Worm (Caenorhabditis elegans) whole organism, young adult: ENCODE data around the gene Y57A10C.10.

Source experiments
- B0019.2 ChIP-seq: fragments of 200-800 bp; sonication (Bioruptor generic); conservative IDR thresholded peaks from 2 replicates; pipeline ENCODE4 v1.3.6; 2022; ENCODE audit warnings: missing genetic modification reagents, missing genetic modification characterization, missing compliant biosample characterization
- B0261.1 ChIP-seq: sonication (generic microtip); optimal IDR thresholded peaks from 2 replicates; lab custom pipeline; 2016; ENCODE audit warnings: mild to moderate bottlenecking, missing genetic modification characterization, moderate library complexity, missing compliant biosample characterization
- B0336.3 ChIP-seq: fragments of 200-800 bp; sonication (Bioruptor generic); IDR thresholded peaks from 2 replicates; pipeline ENCODE4 v1.3.6; 2022; ENCODE audit warnings: missing genetic modification characterization, missing compliant biosample characterization
- F57A8.1 ChIP-seq: fragments of 200-800 bp; sonication (Bioruptor generic); optimal IDR thresholded peaks from 2 replicates; lab custom pipeline; 2018; ENCODE audit warnings: mild to moderate bottlenecking, missing genetic modification characterization, moderate library complexity, missing compliant biosample characterization
- K11D2.4 ChIP-seq: fragments of 200-800 bp; sonication (Bioruptor generic); IDR thresholded peaks from 2 replicates; pipeline ENCODE4 v1.3.6; 2022; ENCODE audit warnings: missing genetic modification reagents, missing genetic modification characterization, missing compliant biosample characterization
- Y53F4B.3 ChIP-seq: fragments of 200-800 bp; sonication (Bioruptor generic); IDR thresholded peaks from 2 replicates; pipeline ENCODE4 v1.3.6; 2022; ENCODE audit warnings: missing genetic modification reagents, missing genetic modification characterization, missing compliant biosample characterization
- athp-1 ChIP-seq: sonication (generic microtip); optimal IDR thresholded peaks from 2 replicates; lab custom pipeline; 2017; ENCODE audit warnings: mild to moderate bottlenecking, missing genetic modification characterization, missing compliant biosample characterization
- bed-2 ChIP-seq: fragments of 200-800 bp; sonication (Bioruptor generic); IDR thresholded peaks from 2 replicates; pipeline ENCODE4 v1.3.6; 2022; ENCODE audit warnings: missing genetic modification reagents, missing genetic modification characterization, missing compliant biosample characterization
- ceh-100 ChIP-seq: fragments of 200-800 bp; sonication (Bioruptor generic); IDR thresholded peaks from 2 replicates; pipeline ENCODE4 v1.3.6; 2022; ENCODE audit warnings: missing genetic modification reagents, missing genetic modification characterization, missing compliant biosample characterization
- ceh-79 ChIP-seq: sonication (generic microtip); optimal IDR thresholded peaks from 2 replicates; lab custom pipeline; 2017; ENCODE audit warnings: mild to moderate bottlenecking, missing genetic modification characterization, missing compliant biosample characterization
- dox-1 ChIP-seq: fragments of 200-800 bp; sonication (Bioruptor generic); IDR thresholded peaks from 2 replicates; pipeline ENCODE4 v1.3.6; 2022; ENCODE audit warnings: missing genetic modification reagents, missing genetic modification characterization, missing compliant biosample characterization
- dpff-1 ChIP-seq: sonication (generic microtip); optimal IDR thresholded peaks from 2 replicates; lab custom pipeline; 2017; ENCODE audit warnings: mild to moderate bottlenecking, missing genetic modification characterization, missing compliant biosample characterization
- efl-1 ChIP-seq: fragments of 150-350 bp; optimal IDR thresholded peaks from 2 replicates; lab custom pipeline; 2014; ENCODE audit warnings: missing biosample characterization, missing genetic modification reagents, missing genetic modification characterization
- ets-4 ChIP-seq: fragments of 200-800 bp; sonication (Bioruptor generic); optimal IDR thresholded peaks from 2 replicates; lab custom pipeline; 2018; ENCODE audit warnings: mild to moderate bottlenecking, missing genetic modification characterization, missing compliant biosample characterization
- fkh-3 ChIP-seq: sonication (generic microtip); optimal IDR thresholded peaks from 2 replicates; lab custom pipeline; 2016; ENCODE audit warnings: mild to moderate bottlenecking, missing genetic modification characterization, missing compliant biosample characterization
- hlh-12 ChIP-seq: sonication (generic microtip); optimal IDR thresholded peaks from 2 replicates; lab custom pipeline; 2016; ENCODE audit warnings: missing genetic modification characterization, missing compliant biosample characterization
- hmg-20 ChIP-seq: fragments of 200-800 bp; sonication (Bioruptor generic); IDR thresholded peaks from 2 replicates; pipeline ENCODE4 v1.3.6; 2022; ENCODE audit warnings: missing genetic modification reagents, missing genetic modification characterization, missing compliant biosample characterization
- hrde-1 ChIP-seq: sonication (generic microtip); optimal IDR thresholded peaks from 2 replicates; lab custom pipeline; 2016; ENCODE audit warnings: missing genetic modification characterization, mild to moderate bottlenecking, missing compliant biosample characterization, moderate library complexity, missing genotype, missing genetic modification reagents, borderline replicate concordance
- lag-1 ChIP-seq: fragments of 200-800 bp; sonication (Bioruptor generic); IDR thresholded peaks from 2 replicates; pipeline ENCODE4 v1.3.6; 2022; ENCODE audit warnings: missing genetic modification reagents, missing genetic modification characterization, missing compliant biosample characterization
- let-526 ChIP-seq: fragments of 200-800 bp; sonication (Bioruptor generic); IDR thresholded peaks from 2 replicates; pipeline ENCODE4 v1.3.6; 2022; ENCODE audit warnings: missing genetic modification reagents, missing genetic modification characterization, missing compliant biosample characterization
- let-607 ChIP-seq, 2 experiments: fragments of 200-800 bp in 1 of 2; sonication (Bioruptor generic) in 1 of 2; sonication (generic microtip) in 1 of 2; optimal IDR thresholded peaks; 2 replicates each; lab custom pipeline; 2016 to 2018; ENCODE audit warnings: mild to moderate bottlenecking in 2 of 2, missing compliant biosample characterization in 2 of 2, missing genetic modification characterization in 2 of 2, moderate library complexity in 2 of 2, missing genotype in 1 of 2
- lin-54 ChIP-seq: fragments of 200-800 bp; sonication (Bioruptor generic); optimal IDR thresholded peaks from 2 replicates; lab custom pipeline; 2018; ENCODE audit warnings: mild to moderate bottlenecking, missing genetic modification characterization, missing compliant biosample characterization
- lir-1 ChIP-seq: fragments of 200-800 bp; sonication (Bioruptor generic); conservative IDR thresholded peaks from 2 replicates; pipeline ENCODE4 v1.3.6; 2022; ENCODE audit warnings: missing genetic modification reagents, missing genetic modification characterization, missing compliant biosample characterization
- madf-6 ChIP-seq: fragments of 200-800 bp; sonication (Bioruptor generic); IDR thresholded peaks from 2 replicates; pipeline ENCODE4 v1.3.6; 2022; ENCODE audit warnings: missing genetic modification reagents, missing genetic modification characterization, missing compliant biosample characterization
- mcd-1 ChIP-seq: fragments of 200-800 bp; sonication (Bioruptor generic); IDR thresholded peaks from 2 replicates; pipeline ENCODE4 v1.3.6; 2022; ENCODE audit warnings: missing genetic modification reagents, missing genetic modification characterization, missing compliant biosample characterization
- mel-28 ChIP-seq: sonication (generic microtip); optimal IDR thresholded peaks from 2 replicates; lab custom pipeline; 2016; ENCODE audit warnings: borderline replicate concordance, mild to moderate bottlenecking, missing genetic modification characterization, missing compliant biosample characterization
- nfya-1 ChIP-seq: sonication (generic microtip); optimal IDR thresholded peaks from 2 replicates; lab custom pipeline; 2017; ENCODE audit warnings: antibody characterized with exemption, missing compliant biosample characterization, missing genetic modification characterization, borderline replicate concordance; ENCODE audit not compliant: insufficient read depth
- nfya-2 ChIP-seq: fragments of 200-800 bp; sonication (Bioruptor generic); IDR thresholded peaks from 2 replicates; pipeline ENCODE4 v1.3.6; 2022; ENCODE audit warnings: missing genetic modification reagents, missing genetic modification characterization, missing compliant biosample characterization
- rec-8 ChIP-seq, 2 experiments: sonication (generic microtip); optimal IDR thresholded peaks; 2 replicates each; lab custom pipeline; 2016; ENCODE audit warnings: mild to moderate bottlenecking in 2 of 2, missing genetic modification characterization in 2 of 2, missing genetic modification reagents in 2 of 2, missing genotype in 2 of 2, missing biosample characterization in 1 of 2, missing compliant biosample characterization in 1 of 2, moderate library complexity in 1 of 2
- rpc-1 ChIP-seq, 2 experiments: fragments of 150-350 bp in 1 of 2; sonication (generic microtip) in 1 of 2; optimal IDR thresholded peaks; 2 replicates each; lab custom pipeline; 2014 to 2018; ENCODE audit warnings: missing biosample characterization in 1 of 2, missing genetic modification characterization in 1 of 2, missing genetic modification reagents in 1 of 2, missing genotype in 1 of 2
- somi-1 ChIP-seq: fragments of 200-800 bp; sonication (Bioruptor generic); optimal IDR thresholded peaks from 2 replicates; lab custom pipeline; 2018; ENCODE audit warnings: mild to moderate bottlenecking, missing genetic modification characterization, missing compliant biosample characterization
- zim-3 ChIP-seq: sonication (generic microtip); optimal IDR thresholded peaks from 2 replicates; lab custom pipeline; 2017; ENCODE audit warnings: mild to moderate bottlenecking, missing genetic modification characterization, moderate library complexity, missing compliant biosample characterization
- ztf-22 ChIP-seq: fragments of 200-800 bp; sonication (Bioruptor generic); optimal IDR thresholded peaks from 2 replicates; lab custom pipeline; 2018; ENCODE audit warnings: mild to moderate bottlenecking, missing genetic modification characterization, moderate library complexity, missing compliant biosample characterization
- ztf-26 ChIP-seq: sonication (generic microtip); optimal IDR thresholded peaks from 2 replicates; lab custom pipeline; 2017; ENCODE audit warnings: missing genetic modification characterization, missing compliant biosample characterization

The Y57A10C.10 gene

ce11 chrII:12459422-12459821, 18.4 kb upstream of the Y57A10C.10 start, which contains the start of gene tag-281 (continued):
- TF ChIP-seq Y53F4B.3 (GFP tag; lab: Robert Waterston, UW) (no peak), lag-1 (GFP tag; lab: Robert Waterston, UW) (no peak), F57A8.1 (no peak), athp-1 (peak; percentile 25), lin-54 (GFP tag; lab: Kevin White, UChicago) (peak; percentile 97), lir-1 (GFP tag; lab: Robert Waterston, UW) (0 out of 2 replicates have a peak, but pooled peaks have one; percentile 14), madf-6 (GFP tag; lab: Robert Waterston, UW) (peak; percentile 79), fkh-3 (tag; lab: Kevin White, UChicago) (no peak), ets-4 (GFP tag; lab: Kevin White, UChicago) (no peak)

DNA sequence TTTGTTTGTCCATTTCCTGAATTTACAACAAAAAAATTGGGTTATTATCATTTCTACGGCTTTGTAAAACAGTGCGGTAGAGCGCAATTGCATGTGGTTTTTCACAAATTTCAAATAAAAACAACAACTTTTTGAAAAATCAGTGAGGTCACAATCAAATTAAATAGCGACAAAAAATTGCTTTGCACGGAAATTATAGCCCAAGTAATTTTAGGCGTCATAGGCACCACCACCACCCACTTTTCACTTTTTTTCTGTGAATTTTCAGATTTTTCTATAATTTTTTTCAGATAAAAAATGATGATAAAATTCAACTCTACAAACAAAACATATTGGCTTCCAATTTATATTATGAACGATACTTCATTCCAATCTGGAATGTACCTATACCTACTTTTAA, 16.2 kb upstream of the Y57A10C.10 start, which contains the start of gene sre-38:
TSS of gene sre-38 (plus strand) at position 301 of the 400 bp plus-strand sequence.
- TF ChIP-seq nfya-2 (GFP tag; lab: Robert Waterston, UW) (no peak), lin-54 (GFP tag; lab: Kevin White, UChicago) (no peak), let-607 (tag; optimal IDR thresholded peaks at IDR 0.05; lab: Kevin White, UChicago) (no peak), ztf-22 (no peak), mcd-1 (no peak), K11D2.4 (no peak), B0336.3 (GFP tag; lab: Robert Waterston, UW) (no peak), B0261.1 (tag; lab: Kevin White, UChicago) (no peak), ztf-26 (tag; lab: Kevin White, UChicago) (no peak), hlh-12 (tag; lab: Kevin White, UChicago) (no peak)
- TF ChIP-seq, all 124 proteins: peak for 0

DNA sequence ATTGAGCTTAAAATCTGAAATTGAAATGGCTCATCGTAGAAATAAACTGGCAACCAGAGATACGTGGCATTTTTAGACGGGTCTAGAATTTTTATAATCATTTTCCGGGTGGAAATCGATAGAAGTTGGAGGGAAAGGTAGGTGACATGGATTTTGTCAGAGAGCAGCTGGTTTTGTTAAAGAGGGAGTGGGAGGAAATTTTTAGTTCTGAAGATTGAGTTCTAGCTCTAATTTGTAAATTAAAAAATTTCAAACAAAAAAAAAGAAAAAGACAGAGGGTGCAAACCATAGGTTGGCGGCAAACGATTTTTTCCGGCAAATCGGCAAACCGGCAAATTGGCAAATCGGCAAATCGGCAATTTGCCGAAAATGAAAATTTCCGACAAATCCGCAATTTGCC, 15.6 kb upstream of the Y57A10C.10 start, which contains the start of gene sre-32:
TSS of gene sre-32 (minus strand) at position 101 of the 400 bp plus-strand sequence.
- TF ChIP-seq ceh-79 (tag; lab: Kevin White, UChicago) = no peak
- no peak for TF ChIP-seq bed-2 (GFP tag; lab: Robert Waterston, UW)
- TF ChIP-seq let-526 (GFP tag; lab: Robert Waterston, UW) = no peak
- TF ChIP-seq rec-8 (tag; optimal IDR thresholded peaks at IDR 0.05; lab: Kevin White, UChicago) = no peak
- TF ChIP-seq somi-1 = no peak
- no peak for TF ChIP-seq lin-54 (GFP tag; lab: Kevin White, UChicago)
- no peak for TF ChIP-seq hmg-20 (GFP tag; lab: Robert Waterston, UW)
- TF ChIP-seq zim-3 (tag; lab: Kevin White, UChicago) = no peak
- TF ChIP-seq hrde-1 (tag; lab: Kevin White, UChicago) = no peak
- no peak for TF ChIP-seq dpff-1 (tag; lab: Kevin White, UChicago)
- no peak for TF ChIP-seq dox-1 (GFP tag; lab: Robert Waterston, UW)
- no peak for TF ChIP-seq ets-4 (GFP tag; lab: Kevin White, UChicago)
- TF ChIP-seq ceh-100 (GFP tag; lab: Robert Waterston, UW) = no peak
- TF ChIP-seq, all 124 proteins: peak for 0

DNA sequence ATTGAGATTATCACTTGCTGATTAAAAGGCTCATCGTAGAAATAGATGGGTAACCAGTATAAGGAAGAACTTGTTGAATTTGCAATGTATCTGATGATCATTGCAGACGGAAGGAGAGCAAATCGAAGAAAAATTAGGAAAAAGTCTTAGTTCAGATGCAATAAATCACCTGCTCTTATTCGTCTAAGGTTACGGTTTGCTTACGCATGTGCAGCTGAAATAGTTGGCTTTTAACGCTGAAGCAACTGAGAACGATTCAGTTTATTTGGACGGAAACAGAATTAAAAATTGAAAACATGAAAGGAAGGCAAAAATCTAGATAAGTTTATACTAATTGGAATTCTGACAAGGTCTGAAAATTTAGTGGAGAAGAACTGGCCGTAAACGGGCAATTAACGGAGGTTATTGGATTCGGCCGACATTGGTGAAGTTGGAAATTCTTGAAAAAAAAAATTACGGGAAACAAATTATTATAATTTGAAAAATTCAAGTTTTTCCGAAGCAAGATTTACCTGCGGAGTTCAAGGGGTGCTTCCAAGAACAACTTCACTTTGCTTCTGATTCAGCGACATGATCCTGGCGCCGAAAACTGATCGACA, 11.8 kb upstream of the Y57A10C.10 start, which contains the start of the genes sre-35 and sre-33:
TSS of gene sre-35 (minus strand) at position 101 of the 599 bp plus-strand sequence.
TSS of gene sre-33 (plus strand) at position 549 of the 599 bp plus-strand sequence.
- no peak for TF ChIP-seq ceh-79 (tag; lab: Kevin White, UChicago)
- no peak for TF ChIP-seq rpc-1 (optimal IDR thresholded peaks at IDR 0.05; lab: Kevin White, UChicago)
- TF ChIP-seq rpc-1 (tag; optimal IDR thresholded peaks at IDR 0.05; lab: Kevin White, UChicago) = no peak
- TF ChIP-seq B0019.2 (GFP tag; lab: Robert Waterston, UW) = no peak
- no peak for TF ChIP-seq nfya-2 (GFP tag; lab: Robert Waterston, UW)
- no peak for TF ChIP-seq nfya-1 (tag; lab: Kevin White, UChicago)
- TF ChIP-seq efl-1 (GFP tag; lab: Kevin White, UChicago) = no peak
- TF ChIP-seq mel-28 (tag; lab: Kevin White, UChicago) = no peak
- TF ChIP-seq, all 124 proteins: peak for 0
